Worm (Caenorhabditis elegans) whole organism, L4/young adult: Measurements from ENCODE around the gene T28D9.16.

Source experiments
- dao-5 ChIP-seq: sonication (generic microtip); optimal IDR thresholded peaks from 2 replicates; lab custom pipeline; 2016; ENCODE audit warnings: missing genotype, missing genetic modification characterization, moderate library complexity, missing compliant biosample characterization
- him-1 ChIP-seq: sonication (generic microtip); optimal IDR thresholded peaks from 2 replicates; lab custom pipeline; 2016; ENCODE audit warnings: missing genotype, missing genetic modification reagents, missing genetic modification characterization, missing compliant biosample characterization

DNA sequence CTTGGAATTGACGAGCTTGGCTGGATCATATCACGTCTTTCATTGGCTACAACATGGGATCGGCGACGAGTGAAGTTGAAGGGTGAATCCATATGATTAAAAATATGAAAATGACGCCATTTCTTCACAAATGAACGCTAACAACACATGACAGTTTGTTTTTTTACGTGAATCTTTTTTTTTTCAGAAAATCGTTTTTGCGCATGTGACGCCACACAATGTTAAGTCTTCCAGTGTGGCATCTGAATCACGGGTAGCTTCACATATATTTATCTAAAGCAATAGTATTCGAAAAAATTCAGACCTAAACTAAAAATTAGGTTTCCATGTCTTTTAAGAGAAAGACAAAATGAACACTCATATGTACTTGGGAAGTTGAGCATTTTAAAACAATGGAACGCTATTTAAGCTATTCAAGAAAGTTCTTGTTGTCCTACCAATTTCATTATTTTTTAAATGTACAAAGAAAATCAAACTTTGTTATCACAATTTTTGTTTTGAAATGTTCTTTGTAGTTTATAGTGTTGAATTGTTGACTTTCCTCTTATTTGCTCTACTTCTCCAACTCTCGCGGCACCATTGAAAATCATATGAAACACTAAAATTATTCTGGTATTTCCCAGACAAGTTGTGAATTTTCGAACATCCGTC is 9.5 kb downstream of the T28D9.16 start, which contains the start of the genes lido-16 and plpp-1.2:
- no peak for TF ChIP-seq him-1 (tag; lab: Kevin White, UChicago)
- TF ChIP-seq dao-5 (tag; lab: Kevin White, UChicago) = no peak
